Worm (Caenorhabditis elegans) whole organism, L1 larva: Measurements from ENCODE around the gene F42F12.11.

ENCODE experiments used
- aly-2 ChIP-seq: fragments of 150-350 bp; optimal IDR thresholded peaks from 2 replicates; lab custom pipeline; 2014; ENCODE audit warnings: missing biosample characterization, missing genetic modification characterization
- egl-13 ChIP-seq: sonication (generic microtip); optimal IDR thresholded peaks from 2 replicates; lab custom pipeline; 2016; ENCODE audit warnings: missing genotype, missing genetic modification reagents, missing genetic modification characterization, missing compliant biosample characterization
- elt-2 ChIP-seq: sonication (generic microtip); optimal IDR thresholded peaks from 2 replicates; lab custom pipeline; 2016; ENCODE audit warnings: missing genetic modification characterization, mild to moderate bottlenecking, inconsistent platforms, missing compliant biosample characterization, missing genetic modification reagents
- lin-13 ChIP-seq: fragments of 150-350 bp; optimal IDR thresholded peaks from 2 replicates; lab custom pipeline; 2014; ENCODE audit warnings: missing biosample characterization, missing genetic modification reagents, missing genetic modification characterization
- nhr-11 ChIP-seq: fragments of 150-350 bp; optimal IDR thresholded peaks from 2 replicates; lab custom pipeline; 2014; ENCODE audit warnings: missing biosample characterization, missing genetic modification characterization
- nhr-19 ChIP-seq: fragments of 200-800 bp; sonication (Bioruptor generic); conservative IDR thresholded peaks from 2 replicates; pipeline ENCODE4 v1.3.6; 2022; ENCODE audit warnings: missing genetic modification characterization, missing compliant biosample characterization
- nhr-20 ChIP-seq: sonication (generic microtip); optimal IDR thresholded peaks from 2 replicates; lab custom pipeline; 2016; ENCODE audit warnings: mild to moderate bottlenecking, missing genetic modification characterization, missing compliant biosample characterization
- pag-3 ChIP-seq: sonication (generic microtip); optimal IDR thresholded peaks from 2 replicates; lab custom pipeline; 2017; ENCODE audit warnings: missing genetic modification characterization, mild to moderate bottlenecking, missing compliant biosample characterization, antibody characterized with exemption, borderline replicate concordance; ENCODE audit not compliant: insufficient read depth
- snu-23 ChIP-seq: sonication (generic microtip); optimal IDR thresholded peaks from 2 replicates; lab custom pipeline; 2016; ENCODE audit warnings: missing genetic modification characterization, missing compliant biosample characterization
- unc-130 ChIP-seq: fragments of 150-350 bp; optimal IDR thresholded peaks from 2 replicates; lab custom pipeline; 2017; ENCODE audit warnings: missing biosample characterization, missing genetic modification characterization, inconsistent platforms
- unc-62 ChIP-seq: fragments of 150-350 bp; optimal IDR thresholded peaks from 2 replicates; lab custom pipeline; 2014; ENCODE audit warnings: missing biosample characterization, missing genetic modification reagents, missing genetic modification characterization
- zag-1 ChIP-seq: fragments of 150-350 bp; optimal IDR thresholded peaks from 2 replicates; lab custom pipeline; 2014; ENCODE audit warnings: missing biosample characterization, missing genetic modification characterization
- ztf-11 ChIP-seq, 2 experiments: sonication (generic microtip); optimal IDR thresholded peaks; 2 replicates each; lab custom pipeline; 2016 to 2017; ENCODE audit warnings: missing genetic modification characterization in 2 of 2, missing biosample characterization in 1 of 2, missing compliant biosample characterization in 1 of 2

DNA sequence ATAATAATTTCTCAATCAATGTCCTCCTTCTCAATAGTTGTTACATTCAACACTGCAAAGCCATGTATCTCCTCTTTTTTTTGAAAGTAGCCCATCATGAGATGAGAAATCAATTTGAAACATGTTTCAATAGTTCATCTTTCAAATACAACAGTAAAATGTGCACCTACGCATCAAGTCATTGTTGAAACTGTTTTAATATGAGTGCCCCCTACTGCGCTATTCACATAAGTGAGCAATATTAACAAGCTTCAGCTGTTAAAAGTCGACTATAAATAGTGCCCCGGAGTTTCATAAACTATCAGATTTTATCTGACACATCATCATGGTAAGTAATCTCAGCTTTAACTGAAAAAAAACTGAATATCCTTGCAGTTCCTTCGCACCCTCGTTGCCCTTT lies 13.6 kb downstream of the F42F12.11 start, which contains the start of the genes nspc-15 and F19H6.6:
- no peak for TF ChIP-seq unc-130
- no peak for TF ChIP-seq snu-23 (GFP tag; lab: Kevin White, UChicago)
- no peak for TF ChIP-seq nhr-20 (tag; lab: Kevin White, UChicago)
- no peak for TF ChIP-seq pag-3 (tag; lab: Kevin White, UChicago)
- TF ChIP-seq egl-13 (tag; lab: Kevin White, UChicago) = no peak
- no peak for TF ChIP-seq nhr-11 (tag; lab: Kevin White, UChicago)
- no peak for TF ChIP-seq elt-2 (tag; lab: Kevin White, UChicago)
- no peak for TF ChIP-seq lin-13
- no peak for TF ChIP-seq unc-62 (GFP tag; lab: Kevin White, UChicago)
- TF ChIP-seq nhr-19 (GFP tag; lab: Robert Waterston, UW) = no peak
- no peak for TF ChIP-seq zag-1 (tag; lab: Kevin White, UChicago)
- no peak for TF ChIP-seq ztf-11 (tag; optimal IDR thresholded peaks at IDR 0.05; lab: Kevin White, UChicago)
- no peak for TF ChIP-seq aly-2 (tag; lab: Kevin White, UChicago)
